Worm (Caenorhabditis elegans): Measurements from ENCODE around the gene rabr-3.

ce11 chrV:16190485-16190884 lies 5.0 kb upstream of the rabr-3 start, which contains the start of gene srh-281:
- no peak for TF ChIP-seq syd-9 (tag; optimal IDR thresholded peaks at IDR 0.05)
- no peak for TF ChIP-seq sdc-2 (tag; optimal IDR thresholded peaks at IDR 0.05)
- no peak for TF ChIP-seq rnt-1 (tag; optimal IDR thresholded peaks at IDR 0.05)
- TF ChIP-seq pqm-1 (tag; optimal IDR thresholded peaks at IDR 0.05) = no peak
- TF ChIP-seq hlh-30 (tag; optimal IDR thresholded peaks at IDR 0.05; ENCODE audit: insufficient read depth) = no peak
- TF ChIP-seq nhr-11 (tag; optimal IDR thresholded peaks at IDR 0.05) = no peak
- no peak for TF ChIP-seq fkh-10 (GFP tag; optimal IDR thresholded peaks at IDR 0.05)
- no peak for TF ChIP-seq elt-2 (tag; optimal IDR thresholded peaks at IDR 0.05)

Measured in whole organism, late embryonic.